Fruit fly (Drosophila melanogaster): Measurements from ENCODE around the gene jagn.

jagn gene

DNA sequence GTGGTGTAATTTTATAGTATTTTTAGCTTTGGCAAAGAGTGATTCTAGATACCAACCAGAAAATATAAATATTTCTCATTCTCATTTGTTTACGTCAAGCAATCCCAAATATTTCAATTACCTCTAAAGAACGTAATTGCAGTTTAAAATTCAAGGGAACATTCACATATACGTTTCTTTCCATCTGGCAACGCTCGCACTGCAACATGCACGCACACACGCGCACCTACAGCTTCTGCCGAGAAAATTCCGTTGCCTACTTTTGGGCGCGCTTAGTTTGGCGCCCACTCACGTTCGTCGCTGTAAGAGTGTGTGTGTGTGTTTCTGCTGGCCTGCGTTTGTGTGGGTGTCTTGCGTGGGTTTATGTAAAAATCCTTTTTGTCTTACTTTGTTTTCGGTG, 6.7 kb upstream of the jagn start:
- no peak for TF ChIP-seq pan (optimal IDR thresholded peaks at IDR 0.05)
- TF ChIP-seq CG8478 (optimal IDR thresholded peaks at IDR 0.05) = no peak
- TF ChIP-seq Dll (optimal IDR thresholded peaks at IDR 0.05) = no peak
- no peak for TF ChIP-seq psq (optimal IDR thresholded peaks at IDR 0.05)
- no peak for TF ChIP-seq usp (GFP tag; optimal IDR thresholded peaks at IDR 0.05)
- TF ChIP-seq EcR (GFP tag; optimal IDR thresholded peaks at IDR 0.05) = no peak

DNA sequence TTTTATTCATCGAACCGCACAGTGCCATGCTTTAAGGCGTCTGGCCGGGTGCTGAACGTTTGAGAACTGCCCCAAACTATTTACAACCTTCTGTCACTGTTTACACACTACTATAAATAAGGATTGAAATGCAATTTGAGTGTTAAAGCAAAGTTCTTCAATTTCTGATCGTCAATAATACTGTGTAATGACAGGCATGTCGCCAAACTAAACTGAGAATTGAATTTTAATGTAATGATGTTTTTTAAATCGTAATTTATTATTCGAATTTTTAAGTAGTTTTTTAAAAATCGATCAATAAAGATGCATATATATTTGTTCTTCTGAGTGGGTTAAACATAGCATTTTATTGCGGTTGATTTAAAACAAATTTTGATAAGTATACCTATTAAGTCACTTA, 1.9 kb downstream of the jagn start, which contains the start of gene CG2082:
TSS of gene CG2082 (minus strand) at position 101 of the 400 bp plus-strand sequence.
- no peak for TF ChIP-seq psq (optimal IDR thresholded peaks at IDR 0.05)
- no peak for TF ChIP-seq Dll (optimal IDR thresholded peaks at IDR 0.05)

DNA sequence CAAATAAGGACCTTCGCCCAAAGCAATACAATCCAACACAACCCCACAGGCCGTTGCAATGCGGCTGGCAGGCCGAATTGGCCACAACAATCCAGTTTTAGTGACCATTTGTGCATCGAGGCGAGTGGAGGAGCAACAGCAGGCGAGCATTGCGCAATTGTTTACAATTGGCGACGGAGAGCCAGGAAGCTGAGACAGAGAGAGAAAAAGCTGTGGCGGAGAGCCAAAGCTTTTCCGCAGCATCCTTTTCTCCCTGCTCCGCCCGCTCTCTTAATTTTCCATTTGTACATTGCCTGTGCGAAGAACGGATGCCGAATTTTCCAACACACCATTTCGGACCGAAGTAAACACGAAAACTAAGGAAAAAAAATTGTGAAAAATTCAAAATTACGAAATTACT, 2.3 kb downstream of the jagn start, which contains the start of gene kat-60L1:
TSS of gene kat-60L1 (plus strand) at position 301 of the 400 bp plus-strand sequence.
- TF ChIP-seq Dll (optimal IDR thresholded peaks at IDR 0.05) (no peak), CG8478 (optimal IDR thresholded peaks at IDR 0.05) (no peak), psq (optimal IDR thresholded peaks at IDR 0.05) (no peak), EcR (GFP tag; optimal IDR thresholded peaks at IDR 0.05) (no peak), usp (GFP tag; optimal IDR thresholded peaks at IDR 0.05) (no peak), pan (optimal IDR thresholded peaks at IDR 0.05) (no peak)

DNA sequence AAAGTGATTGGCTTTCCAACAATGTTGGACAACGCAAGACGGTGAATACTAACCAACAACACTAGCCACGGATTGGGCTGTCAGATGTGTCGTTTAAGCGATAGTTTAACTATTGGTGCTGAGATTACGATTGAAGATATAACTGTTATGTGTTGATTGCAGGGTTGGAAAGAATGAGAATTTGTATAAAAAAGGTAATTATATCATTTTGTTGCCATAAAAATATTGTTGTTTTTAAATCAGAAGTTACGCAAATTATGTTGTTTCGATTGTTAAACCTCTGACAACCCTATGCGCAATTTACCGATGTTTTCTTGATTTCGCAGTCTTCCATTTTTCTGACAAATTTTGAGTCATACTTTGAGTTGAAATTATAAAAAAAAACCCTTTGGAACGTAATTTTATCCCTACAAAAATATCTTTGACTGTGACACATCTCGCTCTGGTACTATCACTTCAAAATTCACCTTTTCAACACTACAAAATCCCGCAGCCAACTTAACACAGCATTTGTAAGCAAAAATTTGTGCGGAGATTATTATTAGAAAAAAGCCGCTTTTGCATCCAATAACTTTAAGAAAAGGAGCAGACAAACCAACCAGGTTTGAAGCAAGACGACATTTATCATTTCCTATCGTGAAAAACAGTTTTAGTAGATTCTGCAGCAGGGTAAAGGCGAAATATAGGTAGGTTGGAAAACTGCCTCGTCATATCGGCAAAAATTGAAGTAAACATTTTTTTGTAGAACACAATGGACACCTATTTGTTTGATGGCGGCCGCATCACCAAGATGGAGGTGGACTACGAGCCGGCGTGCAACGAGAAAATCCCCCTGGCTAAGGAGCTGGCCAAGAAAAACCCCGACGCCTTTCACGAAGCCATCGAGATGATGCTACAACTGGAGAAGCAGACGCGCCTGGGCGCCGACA, 10.2 kb downstream of the jagn start, which contains the start of the genes Hat1 and Rpn5:
TSS of gene Hat1 (minus strand) at position 360 of the 929 bp plus-strand sequence.
TSS of gene Rpn5 (plus strand) at position 469 of the 929 bp plus-strand sequence.
- TF ChIP-seq psq (optimal IDR thresholded peaks at IDR 0.05) (no peak), pan (optimal IDR thresholded peaks at IDR 0.05) (no peak), EcR (GFP tag; optimal IDR thresholded peaks at IDR 0.05) (no peak), Dll (optimal IDR thresholded peaks at IDR 0.05) (no peak), usp (GFP tag; optimal IDR thresholded peaks at IDR 0.05) (no peak), CG8478 (optimal IDR thresholded peaks at IDR 0.05) (no peak)

DNA sequence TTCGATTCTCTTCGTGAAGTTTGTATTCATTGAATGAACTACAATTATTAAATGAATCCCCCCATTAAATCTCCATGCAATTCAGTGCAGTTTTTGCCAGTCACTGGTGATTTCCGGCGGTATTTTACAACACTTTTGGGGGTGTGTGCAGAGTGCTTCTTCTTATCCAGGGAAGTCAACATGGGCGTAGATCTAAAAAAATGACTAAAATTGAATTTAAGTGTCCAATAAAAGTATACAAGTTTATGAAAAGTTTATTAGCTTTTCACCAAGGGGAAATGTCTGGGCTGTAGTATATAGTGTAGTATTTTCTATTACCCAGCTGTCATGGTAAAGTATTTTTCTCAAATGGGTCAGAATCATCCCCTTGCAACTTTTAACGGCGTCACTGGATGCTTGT, 12.4 kb downstream of the jagn start, which contains the start of gene Hpf1:
TSS of gene Hpf1 (plus strand) at position 383 of the 400 bp plus-strand sequence.
- no peak for TF ChIP-seq psq (optimal IDR thresholded peaks at IDR 0.05)
- TF ChIP-seq CG8478 (optimal IDR thresholded peaks at IDR 0.05) = no peak
- no peak for TF ChIP-seq usp (GFP tag; optimal IDR thresholded peaks at IDR 0.05)
- no peak for TF ChIP-seq Dll (optimal IDR thresholded peaks at IDR 0.05)
- no peak for TF ChIP-seq pan (optimal IDR thresholded peaks at IDR 0.05)
- no peak for TF ChIP-seq EcR (GFP tag; optimal IDR thresholded peaks at IDR 0.05)

DNA sequence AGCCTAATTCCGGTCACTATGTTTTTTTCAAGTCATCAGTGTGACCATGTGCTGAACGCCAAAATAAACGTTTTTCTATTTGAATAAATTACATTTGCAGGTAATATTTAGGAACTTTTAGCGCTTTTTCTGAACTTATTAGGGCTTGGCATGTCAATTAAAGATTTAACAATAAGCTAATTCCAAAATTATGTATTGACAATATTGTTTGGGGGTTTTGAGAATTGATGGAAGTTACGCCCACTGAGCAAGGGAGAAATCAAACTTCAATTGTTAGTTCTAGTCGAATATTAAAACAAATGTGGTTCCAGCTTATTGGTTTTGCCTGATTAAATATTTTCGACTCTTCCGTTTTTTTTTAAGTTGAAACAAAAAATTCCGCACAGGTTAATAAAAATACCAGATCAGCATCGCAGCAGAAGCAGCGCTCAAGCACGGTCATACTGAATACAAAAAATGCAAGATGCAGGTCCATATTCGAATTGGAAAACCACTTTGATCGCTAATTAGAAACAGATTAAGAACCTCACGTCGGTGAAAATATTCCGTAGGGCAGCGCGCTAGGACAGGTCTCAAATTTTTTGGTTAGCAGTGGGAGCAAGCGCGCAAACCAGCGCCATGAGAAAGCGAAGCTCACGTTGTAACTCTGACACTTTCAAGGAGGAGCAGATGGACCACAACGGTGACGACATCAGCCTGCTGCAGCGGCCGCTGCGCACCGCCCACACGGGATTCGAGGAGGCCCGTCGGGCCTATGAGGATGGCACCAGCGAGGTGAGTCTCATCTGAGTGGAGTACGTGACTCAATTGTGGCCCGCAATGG, 15.4 kb downstream of the jagn start, which contains the start of the genes PSMG1 and CG10979:
TSS of gene PSMG1 (minus strand) at position 51 of the 823 bp plus-strand sequence.
TSS of gene CG10979 (plus strand) at position 439 of the 823 bp plus-strand sequence.
- no peak for TF ChIP-seq CG8478 (optimal IDR thresholded peaks at IDR 0.05)
- no peak for TF ChIP-seq usp (GFP tag; optimal IDR thresholded peaks at IDR 0.05)
- no peak for TF ChIP-seq Dll (optimal IDR thresholded peaks at IDR 0.05)
- no peak for TF ChIP-seq psq (optimal IDR thresholded peaks at IDR 0.05)
- TF ChIP-seq pan (optimal IDR thresholded peaks at IDR 0.05) = no peak
- TF ChIP-seq EcR (GFP tag; optimal IDR thresholded peaks at IDR 0.05) = no peak

DNA sequence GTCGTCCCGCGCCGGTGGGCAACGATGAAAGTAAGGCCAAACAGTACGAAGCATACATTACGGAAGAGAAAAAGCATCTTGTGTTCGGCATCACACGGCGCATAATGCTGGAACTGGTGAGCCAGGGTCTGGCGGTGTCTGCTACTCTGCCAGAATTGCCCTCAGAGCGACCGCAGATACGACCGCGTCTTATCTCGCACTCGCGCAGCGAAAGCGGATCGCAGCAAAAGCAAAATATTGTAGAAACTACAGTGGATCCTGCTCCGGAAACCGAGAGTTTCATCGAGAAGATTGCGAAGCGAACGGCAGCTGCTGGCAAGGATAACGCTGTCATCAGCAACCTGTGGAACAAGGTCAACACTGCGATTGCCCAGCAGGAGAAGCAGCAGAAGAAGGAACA, 18.6 kb downstream of the jagn start:
- TF ChIP-seq psq (optimal IDR thresholded peaks at IDR 0.05) (no peak), Dll (optimal IDR thresholded peaks at IDR 0.05) (no peak), CG8478 (optimal IDR thresholded peaks at IDR 0.05) (no peak), usp (GFP tag; optimal IDR thresholded peaks at IDR 0.05) (no peak), EcR (GFP tag; optimal IDR thresholded peaks at IDR 0.05) (no peak), pan (optimal IDR thresholded peaks at IDR 0.05) (no peak)

DNA sequence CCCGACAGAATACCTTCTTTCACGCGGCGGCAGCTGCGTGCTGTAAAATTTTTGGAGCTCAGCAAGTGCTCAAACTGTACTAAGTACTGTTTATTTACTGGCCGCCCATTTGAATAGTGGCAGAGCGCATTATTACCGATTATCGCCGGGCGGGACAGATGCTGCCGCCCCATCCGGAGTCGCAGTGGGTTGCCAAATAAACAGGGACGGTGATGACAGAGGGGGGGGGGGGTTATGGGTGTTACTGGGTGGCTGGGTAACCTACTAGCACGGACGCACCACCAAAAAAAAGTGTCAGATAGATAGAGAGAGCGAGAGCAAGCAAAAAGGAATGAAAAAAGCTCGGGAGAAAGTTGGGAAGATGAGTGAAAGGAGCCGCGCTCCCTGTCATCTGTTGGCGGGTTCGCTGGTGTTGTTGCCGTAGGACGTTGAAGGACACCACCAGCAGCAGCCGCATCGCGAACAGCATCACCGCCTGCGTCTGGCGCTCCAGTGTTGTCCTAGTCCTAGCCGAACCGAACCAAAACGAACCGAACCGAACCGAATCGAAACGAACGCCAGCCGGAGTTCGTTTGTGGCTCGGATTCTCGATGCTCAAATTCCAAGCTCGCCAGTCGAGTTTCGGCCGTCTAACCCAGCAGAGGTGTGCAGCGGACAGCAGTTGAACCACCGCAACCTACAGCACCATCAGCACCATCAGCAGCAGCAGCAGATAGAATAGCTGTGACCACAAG, 22.8 kb downstream of the jagn start, which contains the start of gene CG11000:
TSS of gene CG11000 (plus strand) at position 626 of the 734 bp plus-strand sequence.
- TF ChIP-seq EcR (GFP tag; optimal IDR thresholded peaks at IDR 0.05) (no peak), psq (optimal IDR thresholded peaks at IDR 0.05) (no peak), CG8478 (optimal IDR thresholded peaks at IDR 0.05) (no peak), usp (GFP tag; optimal IDR thresholded peaks at IDR 0.05) (no peak), pan (optimal IDR thresholded peaks at IDR 0.05) (no peak), Dll (optimal IDR thresholded peaks at IDR 0.05) (no peak)

DNA sequence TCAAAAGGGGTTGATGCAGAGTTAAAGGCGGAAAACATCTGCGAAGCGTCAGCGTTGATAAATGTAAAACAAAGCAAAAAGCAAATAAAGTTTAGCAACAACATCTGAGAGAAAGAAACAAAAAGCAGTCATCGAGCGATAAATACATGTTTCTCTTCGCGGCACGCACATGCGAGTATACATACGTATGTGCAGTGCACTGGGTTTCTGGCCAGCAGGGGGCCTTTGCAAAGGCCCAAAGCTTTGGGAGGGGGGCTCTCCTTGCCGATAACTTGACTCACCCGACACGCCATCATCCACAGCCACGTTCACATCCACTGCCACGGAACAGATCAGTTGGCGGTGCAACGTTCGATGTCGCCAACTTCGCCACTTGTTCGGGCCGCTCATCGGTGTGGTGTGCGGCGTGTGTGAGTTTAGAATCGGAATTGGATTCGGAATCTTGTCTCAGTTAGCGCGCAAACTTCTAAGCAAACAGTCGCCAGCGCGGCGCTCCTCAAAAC, 34.1 kb downstream of the jagn start, which contains the start of gene CG42675:
TSS of gene CG42675 (plus strand) at position 453 of the 503 bp plus-strand sequence.
- TF ChIP-seq Dll (optimal IDR thresholded peaks at IDR 0.05) = no peak
- TF ChIP-seq EcR (GFP tag; optimal IDR thresholded peaks at IDR 0.05) = no peak
- TF ChIP-seq pan (optimal IDR thresholded peaks at IDR 0.05) = no peak
- TF ChIP-seq usp (GFP tag; optimal IDR thresholded peaks at IDR 0.05) = no peak
- TF ChIP-seq CG8478 (optimal IDR thresholded peaks at IDR 0.05) = no peak
- no peak for TF ChIP-seq psq (optimal IDR thresholded peaks at IDR 0.05)

DNA sequence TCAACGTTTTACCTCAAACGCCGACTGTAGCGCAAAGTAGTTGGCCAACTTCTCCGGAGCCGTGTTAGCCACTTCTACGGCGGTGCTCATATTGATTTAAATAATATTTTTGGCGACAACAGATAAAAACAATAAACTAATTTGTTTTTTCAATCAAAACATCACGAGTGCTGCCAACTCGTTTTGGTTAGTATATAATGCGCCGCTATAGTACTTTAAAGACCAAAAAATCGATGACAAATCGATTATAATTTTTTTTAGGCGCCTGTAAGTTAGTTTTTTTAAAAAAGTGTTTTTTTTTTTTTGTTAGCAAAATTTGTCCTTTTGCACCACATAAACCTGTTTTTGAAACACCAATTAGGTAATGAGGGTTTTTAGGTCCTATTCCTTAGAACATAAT, 42.1 kb downstream of the jagn start, which contains the start of gene Hpr1:
TSS of gene Hpr1 (minus strand) at position 198 of the 400 bp plus-strand sequence.
- TF ChIP-seq CG8478 (optimal IDR thresholded peaks at IDR 0.05) (no peak), psq (optimal IDR thresholded peaks at IDR 0.05) (no peak), Dll (optimal IDR thresholded peaks at IDR 0.05) (no peak), pan (optimal IDR thresholded peaks at IDR 0.05) (no peak), EcR (GFP tag; optimal IDR thresholded peaks at IDR 0.05) (no peak), usp (GFP tag; optimal IDR thresholded peaks at IDR 0.05) (no peak)
